Worm (Caenorhabditis elegans): ENCODE results near the gene arx-4.
A peak's percentile ranks its signal among the peaks of the same experiment; 100 is the strongest.

Gene arx-4

ce11 chrIII:843999-844398 is 18.1 kb upstream of the arx-4 start (continued):
- TF ChIP-seq Y95B8A.8 (GFP tag; IDR thresholded peaks at IDR 0.05) (no peak), hsf-1 (GFP tag; IDR thresholded peaks at IDR 0.05) (no peak), F49E8.2 (tag; optimal IDR thresholded peaks at IDR 0.05; ENCODE audit: insufficient read depth) (no peak), ceh-79 (tag; optimal IDR thresholded peaks at IDR 0.05) (no peak), ceh-58 (GFP tag; IDR thresholded peaks at IDR 0.05) (no peak), ceh-27 (GFP tag; optimal IDR thresholded peaks at IDR 0.05) (no peak), lsy-27 (tag; optimal IDR thresholded peaks at IDR 0.05; ENCODE audit: borderline replicate concordance, insufficient read depth) (no peak), nhr-80 (tag; optimal IDR thresholded peaks at IDR 0.05) (peak; percentile 49), ceh-91 (GFP tag; IDR thresholded peaks at IDR 0.05) (no peak), let-526 (GFP tag; IDR thresholded peaks at IDR 0.05) (no peak), Y56A3A.18 (GFP tag; IDR thresholded peaks at IDR 0.05) (no peak), F33H1.4 (GFP tag; IDR thresholded peaks at IDR 0.05) (no peak), pbrm-1 (GFP tag; IDR thresholded peaks at IDR 0.05) (no peak), atf-7 (tag; optimal IDR thresholded peaks at IDR 0.05) (no peak), zim-3 (tag; optimal IDR thresholded peaks at IDR 0.05) (no peak), B0035.1 (tag; optimal IDR thresholded peaks at IDR 0.05) (no peak), cebp-1 (GFP tag; IDR thresholded peaks at IDR 0.05) (no peak), cebp-1 (tag; optimal IDR thresholded peaks at IDR 0.05) (peak; percentile 36), lag-1 (GFP tag; IDR thresholded peaks at IDR 0.05) (no peak), ekl-4 (GFP tag; IDR thresholded peaks at IDR 0.05) (no peak), egrh-3 (GFP tag; IDR thresholded peaks at IDR 0.05) (no peak), cebp-2 (GFP tag; IDR thresholded peaks at IDR 0.05) (no peak), C06A6.2 (GFP tag; conservative IDR thresholded peaks at IDR 0.05) (no peak), lin-54 (GFP tag; optimal IDR thresholded peaks at IDR 0.05) (no peak), F37B4.10 (GFP tag; IDR thresholded peaks at IDR 0.05) (no peak), hlh-12 (tag; optimal IDR thresholded peaks at IDR 0.05) (no peak), zfh-2 (GFP tag; conservative IDR thresholded peaks at IDR 0.05) (peak; percentile 50), mcd-1 (GFP tag; IDR thresholded peaks at IDR 0.05) (peak; percentile 51), sdz-38 (tag; optimal IDR thresholded peaks at IDR 0.05) (no peak), hlh-26 (GFP tag; conservative IDR thresholded peaks at IDR 0.05) (no peak), aptf-3 (GFP tag; IDR thresholded peaks at IDR 0.05) (no peak)

- TF ChIP-seq ztf-6 (GFP tag; IDR thresholded peaks at IDR 0.05), result no peak
- TF ChIP-seq madf-3 (GFP tag; IDR thresholded peaks at IDR 0.05), result no peak
- TF ChIP-seq Y79H2A.3 (GFP tag; conservative IDR thresholded peaks at IDR 0.05), result no peak
- TF ChIP-seq hmg-20 (GFP tag; IDR thresholded peaks at IDR 0.05), result no peak
Measured at ce11 chrIII:844577-844976, 17.5 kb upstream of the arx-4 start.

DNA sequence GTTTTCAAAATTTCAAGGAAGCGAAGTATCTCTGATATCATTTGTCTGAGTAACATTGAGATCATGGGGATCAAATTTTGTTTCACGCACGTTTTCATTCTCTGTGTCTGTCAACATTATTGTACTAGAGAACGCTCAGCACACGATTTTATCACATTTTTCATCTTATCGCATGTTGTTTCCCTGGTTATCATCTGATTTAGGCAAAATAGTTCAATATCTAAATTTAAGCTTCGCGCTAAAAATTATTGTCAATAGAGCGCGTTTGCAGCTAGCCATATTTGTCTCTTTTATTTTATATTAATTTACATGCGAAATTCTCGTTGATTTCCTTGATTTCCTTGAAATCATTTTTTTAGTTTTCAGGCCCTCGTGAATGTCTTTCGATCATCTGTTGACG is 16.6 kb upstream of the arx-4 start, which contains the start of gene K02F3.2:
K02F3.2 (plus strand) TSS at position 357 of the 400 bp plus-strand sequence.
- TF ChIP-seq die-1 (tag; optimal IDR thresholded peaks at IDR 0.05), result no peak
- TF ChIP-seq tlf-1 (GFP tag; optimal IDR thresholded peaks at IDR 0.05), result no peak
- no peak for TF ChIP-seq rcor-1 (GFP tag; IDR thresholded peaks at IDR 0.05)
- TF ChIP-seq bed-1 (GFP tag; IDR thresholded peaks at IDR 0.05), result no peak
- no peak for TF ChIP-seq pha-4 (tag; optimal IDR thresholded peaks at IDR 0.05)
- no peak for TF ChIP-seq ztf-3 (GFP tag; optimal IDR thresholded peaks at IDR 0.05)
- peak; percentile 50 for TF ChIP-seq lin-40 (tag; optimal IDR thresholded peaks at IDR 0.05)
- no peak for TF ChIP-seq xnd-1 (tag; optimal IDR thresholded peaks at IDR 0.05)
- TF ChIP-seq tbp1 (GFP tag; optimal IDR thresholded peaks at IDR 0.05), result peak; percentile 29
- no peak for TF ChIP-seq unc-62 (GFP tag; optimal IDR thresholded peaks at IDR 0.05)
- peak; percentile 12 for TF ChIP-seq attf-5 (GFP tag; optimal IDR thresholded peaks at IDR 0.05)
- TF ChIP-seq efl-1 (GFP tag; optimal IDR thresholded peaks at IDR 0.05), result peak; percentile 57
- no peak for TF ChIP-seq lin-26 (GFP tag; IDR thresholded peaks at IDR 0.05)
- TF ChIP-seq lin-35 (GFP tag; optimal IDR thresholded peaks at IDR 0.05), result peak in 1 of 3 experiments; percentile 68
- no peak for TF ChIP-seq fkh-3 (tag; optimal IDR thresholded peaks at IDR 0.05)
- TF ChIP-seq unc-130 (GFP tag; optimal IDR thresholded peaks at IDR 0.05), result no peak
- TF ChIP-seq lin-54 (GFP tag; optimal IDR thresholded peaks at IDR 0.05), result peak; percentile 70
